Worm (Caenorhabditis elegans): ENCODE data around the gene nxf-1.

ce11 chrV:14396123-14396669 lies 18.6 kb downstream of the nxf-1 start:
- no peak for TF ChIP-seq him-1 (tag; optimal IDR thresholded peaks at IDR 0.05)
- no peak for TF ChIP-seq W03F9.2 (tag; optimal IDR thresholded peaks at IDR 0.05)

Measured in whole organism, L4/young adult.